Worm (Caenorhabditis elegans) whole organism, mixed stage, embryonic: ENCODE measurements around the gene T25D1.3.

Experiments used
- M03D4.4 ChIP-seq: sonication (generic microtip); optimal IDR thresholded peaks from 2 replicates; lab custom pipeline; 2017; ENCODE audit warnings: mild to moderate bottlenecking, missing genetic modification characterization, missing compliant biosample characterization
- bed-3 ChIP-seq: fragments of 200-800 bp; sonication (Bioruptor generic); optimal IDR thresholded peaks from 3 replicates; lab custom pipeline; 2018; ENCODE audit warnings: mild to moderate bottlenecking, missing genetic modification characterization, moderate library complexity, missing compliant biosample characterization
- blmp-1 ChIP-seq: fragments of 150-350 bp; optimal IDR thresholded peaks from 2 replicates; lab custom pipeline; 2014; ENCODE audit warnings: missing biosample characterization, missing genetic modification characterization
- ceh-39 ChIP-seq: fragments of 150-350 bp; optimal IDR thresholded peaks from 2 replicates; lab custom pipeline; 2014; ENCODE audit warnings: missing biosample characterization, missing genetic modification characterization
- ceh-43 ChIP-seq: fragments of 200-800 bp; sonication (Bioruptor generic); optimal IDR thresholded peaks from 2 replicates; lab custom pipeline; 2018; ENCODE audit warnings: mild to moderate bottlenecking, missing genetic modification characterization, moderate library complexity, missing compliant biosample characterization
- ces-1 ChIP-seq: fragments of 150-350 bp; optimal IDR thresholded peaks from 2 replicates; lab custom pipeline; 2014; ENCODE audit warnings: missing biosample characterization, missing genetic modification reagents, missing genetic modification characterization
- cnd-1 ChIP-seq: fragments of 200-800 bp; sonication (Bioruptor generic); optimal IDR thresholded peaks from 2 replicates; lab custom pipeline; 2018; ENCODE audit warnings: mild to moderate bottlenecking, missing genetic modification characterization, missing compliant biosample characterization
- drap-1 ChIP-seq: fragments of 200-800 bp; sonication (Bioruptor generic); optimal IDR thresholded peaks from 3 replicates; lab custom pipeline; 2018; ENCODE audit warnings: mild to moderate bottlenecking, missing genetic modification characterization, missing compliant biosample characterization
- elt-1 ChIP-seq: sonication (generic microtip); optimal IDR thresholded peaks from 2 replicates; lab custom pipeline; 2017; ENCODE audit warnings: missing genetic modification characterization, mild to moderate bottlenecking, missing compliant biosample characterization, antibody characterized with exemption, moderate library complexity, borderline replicate concordance; ENCODE audit not compliant: insufficient read depth
- elt-3 ChIP-seq: fragments of 150-350 bp; optimal IDR thresholded peaks from 2 replicates; lab custom pipeline; 2014; ENCODE audit warnings: missing biosample characterization, missing genetic modification characterization
- flh-1 ChIP-seq: fragments of 200-800 bp; sonication (Bioruptor generic); optimal IDR thresholded peaks from 2 replicates; lab custom pipeline; 2018; ENCODE audit warnings: mild to moderate bottlenecking, missing genetic modification characterization, moderate library complexity, missing compliant biosample characterization
- lin-13 ChIP-seq: fragments of 150-350 bp; optimal IDR thresholded peaks from 2 replicates; lab custom pipeline; 2014; ENCODE audit warnings: missing biosample characterization, missing genetic modification characterization
- lin-32 ChIP-seq: fragments of 200-800 bp; sonication (Bioruptor generic); optimal IDR thresholded peaks from 2 replicates; lab custom pipeline; 2018; ENCODE audit warnings: mild to moderate bottlenecking, missing genetic modification characterization, missing compliant biosample characterization
- lsy-2 ChIP-seq: fragments of 150-350 bp; optimal IDR thresholded peaks from 2 replicates; lab custom pipeline; 2014; ENCODE audit warnings: missing biosample characterization, missing genetic modification characterization
- mep-1 ChIP-seq: fragments of 150-350 bp; optimal IDR thresholded peaks from 2 replicates; lab custom pipeline; 2017; ENCODE audit warnings: missing biosample characterization, missing genetic modification reagents, missing genetic modification characterization, inconsistent platforms
- mls-2 ChIP-seq: sonication (generic microtip); optimal IDR thresholded peaks from 2 replicates; lab custom pipeline; 2016; ENCODE audit warnings: mild to moderate bottlenecking, missing genetic modification characterization, moderate library complexity, missing compliant biosample characterization
- nhr-12 ChIP-seq: fragments of 150-350 bp; optimal IDR thresholded peaks from 2 replicates; lab custom pipeline; 2014; ENCODE audit warnings: missing biosample characterization, missing genetic modification characterization
- nhr-2 ChIP-seq: fragments of 150-350 bp; optimal IDR thresholded peaks from 2 replicates; lab custom pipeline; 2014; ENCODE audit warnings: missing biosample characterization, missing genetic modification characterization
- nhr-237 ChIP-seq: fragments of 150-350 bp; optimal IDR thresholded peaks from 2 replicates; lab custom pipeline; 2014; ENCODE audit warnings: missing biosample characterization, missing genetic modification characterization
- nhr-28 ChIP-seq: fragments of 150-350 bp; optimal IDR thresholded peaks from 2 replicates; lab custom pipeline; 2014; ENCODE audit warnings: missing biosample characterization, missing genetic modification characterization
- nhr-76 ChIP-seq: sonication (generic microtip); optimal IDR thresholded peaks from 2 replicates; lab custom pipeline; 2017; ENCODE audit warnings: missing biosample characterization, missing genetic modification characterization
- pha-4 ChIP-seq: fragments of 150-350 bp; optimal IDR thresholded peaks from 2 replicates; lab custom pipeline; 2018; ENCODE audit warnings: missing biosample characterization, missing genetic modification reagents, missing genetic modification characterization
- sem-2 ChIP-seq: fragments of 200-800 bp; sonication (Bioruptor generic); optimal IDR thresholded peaks from 2 replicates; lab custom pipeline; 2018; ENCODE audit warnings: mild to moderate bottlenecking, missing genetic modification characterization, missing compliant biosample characterization
- sptf-1 ChIP-seq: sonication (generic microtip); optimal IDR thresholded peaks from 2 replicates; lab custom pipeline; 2017; ENCODE audit warnings: mild to moderate bottlenecking, missing genetic modification characterization, moderate library complexity, missing compliant biosample characterization
- tbx-8 ChIP-seq: fragments of 200-800 bp; sonication (Bioruptor generic); optimal IDR thresholded peaks from 2 replicates; lab custom pipeline; 2018; ENCODE audit warnings: mild to moderate bottlenecking, missing genetic modification characterization, moderate library complexity, missing compliant biosample characterization
- unc-120 ChIP-seq: sonication (generic microtip); optimal IDR thresholded peaks from 2 replicates; lab custom pipeline; 2017; ENCODE audit warnings: missing genetic modification characterization, missing compliant biosample characterization; ENCODE audit not compliant: poor library complexity, severe bottlenecking
- unc-39 ChIP-seq: fragments of 150-350 bp; optimal IDR thresholded peaks from 2 replicates; lab custom pipeline; 2014; ENCODE audit warnings: missing biosample characterization, missing genetic modification characterization
- unc-62 ChIP-seq: fragments of 150-350 bp; optimal IDR thresholded peaks from 2 replicates; lab custom pipeline; 2014; ENCODE audit warnings: missing biosample characterization, missing genetic modification reagents, missing genetic modification characterization
- ztf-11 ChIP-seq: fragments of 150-350 bp; optimal IDR thresholded peaks from 2 replicates; lab custom pipeline; 2014; ENCODE audit warnings: missing biosample characterization, missing genetic modification characterization

Gene T25D1.3

DNA sequence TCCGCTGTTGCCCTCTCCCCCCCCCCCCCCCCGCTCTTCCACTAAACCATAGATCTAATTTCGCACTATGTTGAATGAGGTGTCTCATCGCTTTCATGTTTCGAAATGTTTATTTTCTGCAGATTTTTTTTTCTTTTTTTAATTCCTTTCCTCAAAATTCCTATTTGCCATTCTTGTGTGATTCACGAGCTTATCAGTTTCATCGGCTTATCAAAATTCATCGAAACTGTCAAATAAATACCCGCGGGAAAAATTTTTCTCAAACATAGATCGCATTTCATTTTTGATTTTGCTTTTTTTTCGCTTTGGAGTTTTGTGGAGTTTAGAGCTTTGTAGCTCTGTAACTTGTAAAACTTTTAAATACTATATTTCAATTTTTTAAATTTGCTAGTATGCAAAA lies 21.4 kb upstream of the T25D1.3 start:
- TF ChIP-seq unc-120 (tag; lab: Kevin White, UChicago) (no peak), lsy-2 (tag; lab: Kevin White, UChicago) (no peak), nhr-28 (tag; lab: Kevin White, UChicago) (no peak), pha-4 (tag; lab: Kevin White, UChicago) (no peak), mls-2 (no peak), unc-39 (tag; lab: Kevin White, UChicago) (no peak), elt-3 (no peak), nhr-2 (tag; lab: Kevin White, UChicago) (no peak), sptf-1 (tag; lab: Kevin White, UChicago) (no peak), nhr-76 (tag; lab: Kevin White, UChicago) (no peak), M03D4.4 (tag; lab: Kevin White, UChicago) (no peak), lin-13 (no peak), nhr-237 (tag; lab: Kevin White, UChicago) (no peak), elt-1 (tag; lab: Kevin White, UChicago) (no peak), blmp-1 (no peak), bed-3 (no peak)

DNA sequence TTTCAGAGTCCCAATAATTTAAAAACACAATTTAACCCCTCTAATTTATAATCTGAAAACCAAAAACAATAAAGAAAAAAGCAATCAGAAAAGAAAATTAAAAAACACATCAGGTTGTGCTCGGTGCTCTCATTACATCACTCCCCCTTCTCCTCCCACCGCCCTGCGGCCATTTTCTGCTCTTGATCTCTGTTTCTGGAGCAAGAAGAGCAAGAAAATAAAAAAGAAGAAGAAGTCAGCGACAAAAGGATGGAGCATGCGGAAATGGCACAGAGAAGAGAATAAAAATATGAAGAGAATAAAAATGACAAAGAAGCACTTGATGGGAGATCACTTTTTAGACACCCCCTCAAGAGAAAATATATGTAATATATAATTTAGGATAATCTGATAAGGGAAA lies 20.8 kb upstream of the T25D1.3 start:
- TF ChIP-seq nhr-237 (tag; lab: Kevin White, UChicago) (no peak), ces-1 (peak; percentile 13), bed-3 (no peak)

ce11 chrX:16485322-16485721 lies 20.1 kb upstream of the T25D1.3 start:
- peak; percentile 68 for TF ChIP-seq ces-1
- no peak for TF ChIP-seq cnd-1 (tag; lab: Kevin White, UChicago)

DNA sequence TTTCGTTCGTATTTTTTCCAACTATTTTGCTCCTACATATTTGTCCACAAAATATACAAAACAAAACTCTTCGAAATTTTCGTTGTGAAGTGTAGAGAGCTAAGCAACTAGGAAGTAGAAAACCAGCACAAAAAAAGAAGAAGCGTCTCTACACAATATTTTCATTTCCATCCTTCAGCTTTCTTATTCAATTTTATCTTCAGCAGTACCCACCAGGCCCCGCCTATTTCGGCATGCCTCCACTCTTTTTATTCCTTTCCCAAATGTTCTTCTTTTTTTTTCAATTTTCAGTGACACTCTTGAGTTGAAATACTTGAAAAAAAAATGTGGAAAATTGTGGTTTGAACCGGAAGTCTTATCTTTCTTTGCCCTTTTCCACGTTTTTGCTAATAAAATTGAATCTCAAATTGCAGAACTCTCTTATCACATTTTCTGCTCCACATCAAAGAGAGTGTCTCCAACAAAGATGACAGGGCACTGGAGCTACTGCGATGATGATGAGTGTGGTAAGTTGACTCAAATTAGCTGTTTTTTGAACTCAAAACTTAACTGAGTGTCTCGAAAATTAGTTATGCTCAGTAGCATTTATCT lies 18.3 kb upstream of the T25D1.3 start, which contains the start of gene cah-3:
cah-3 (plus strand) TSS at position 414 of the 591 bp plus-strand sequence.
- TF ChIP-seq unc-39 (tag; lab: Kevin White, UChicago): no peak
- no peak for TF ChIP-seq flh-1 (GFP tag; lab: Kevin White, UChicago)
- no peak for TF ChIP-seq nhr-12
- TF ChIP-seq ces-1: peak; percentile 54
- TF ChIP-seq bed-3: no peak
- TF ChIP-seq, all 35 proteins: peak for 1

- TF ChIP-seq ceh-39 (tag; lab: Kevin White, UChicago) (no peak), mep-1 (no peak), ceh-43 (GFP tag; lab: Kevin White, UChicago) (no peak), nhr-28 (tag; lab: Kevin White, UChicago) (no peak), ces-1 (no peak), elt-1 (tag; lab: Kevin White, UChicago) (no peak), tbx-8 (GFP tag; lab: Kevin White, UChicago) (no peak), flh-1 (GFP tag; lab: Kevin White, UChicago) (no peak), blmp-1 (no peak), lin-32 (GFP tag; lab: Kevin White, UChicago) (no peak)
Observed at ce11 chrX:16490753-16491152, 14.7 kb upstream of the T25D1.3 start.

ce11 chrX:16494630-16495029 lies 10.8 kb upstream of the T25D1.3 start, which contains the start of gene K05G3.2:
TSS of gene K05G3.2 (plus strand) at chrX:16494930.
- no peak for TF ChIP-seq ztf-11
- no peak for TF ChIP-seq ceh-39 (tag; lab: Kevin White, UChicago)
- TF ChIP-seq unc-62 (GFP tag; lab: Kevin White, UChicago): no peak
- no peak for TF ChIP-seq ces-1
- TF ChIP-seq lin-13: no peak
- TF ChIP-seq sem-2: no peak
- TF ChIP-seq cnd-1 (tag; lab: Kevin White, UChicago): no peak
- no peak for TF ChIP-seq drap-1 (GFP tag; lab: Kevin White, UChicago)
- no peak for TF ChIP-seq lsy-2 (tag; lab: Kevin White, UChicago)
- no peak for TF ChIP-seq lin-32 (GFP tag; lab: Kevin White, UChicago)
